Fruit fly (Drosophila melanogaster) whole organism, prepupa: ENCODE results near the gene CG10428.

Experiments used
- CG10631 ChIP-seq: fragments of 200-800 bp; sonication (Bioruptor generic); optimal IDR thresholded peaks from 2 replicates; lab custom pipeline; 2016; ENCODE audit warnings: missing biosample characterization, missing genetic modification characterization
- CG10669 ChIP-seq: fragments of 200-800 bp; sonication (Bioruptor generic); optimal IDR thresholded peaks from 3 replicates; lab custom pipeline; 2018; ENCODE audit warnings: missing biosample characterization, mild to moderate bottlenecking, missing genetic modification characterization, moderate library complexity
- CG11294 ChIP-seq: fragments of 200-800 bp; sonication (Bioruptor generic); IDR thresholded peaks from 2 replicates; pipeline ENCODE4 v1.3.6; 2022; ENCODE audit warnings: missing biosample characterization, missing genetic modification characterization
- CG11762 ChIP-seq: fragments of 200-800 bp; sonication (Bioruptor generic); optimal IDR thresholded peaks from 3 replicates; lab custom pipeline; 2016; ENCODE audit warnings: missing biosample characterization, missing genetic modification characterization; ENCODE audit not compliant: insufficient read depth
- CG11902 ChIP-seq: fragments of 200-800 bp; sonication (Bioruptor generic); optimal IDR thresholded peaks from 3 replicates; lab custom pipeline; 2016; ENCODE audit warnings: missing biosample characterization, missing genetic modification characterization
- CG15336 ChIP-seq: fragments of 200-800 bp; sonication (Bioruptor generic); IDR thresholded peaks from 2 replicates; pipeline ENCODE4 v1.3.6; 2022; ENCODE audit warnings: missing biosample characterization, missing genetic modification characterization
- CG1621 ChIP-seq: fragments of 200-800 bp; sonication (Bioruptor generic); optimal IDR thresholded peaks from 3 replicates; lab custom pipeline; 2018; ENCODE audit warnings: missing biosample characterization, mild to moderate bottlenecking, missing genetic modification characterization
- CG16779 ChIP-seq: fragments of 200-800 bp; sonication (Bioruptor generic); optimal IDR thresholded peaks from 3 replicates; lab custom pipeline; 2017; ENCODE audit warnings: missing biosample characterization, mild to moderate bottlenecking, missing genetic modification characterization
- CG3032 ChIP-seq: fragments of 200-800 bp; optimal IDR thresholded peaks from 2 replicates; lab custom pipeline; 2019; ENCODE audit warnings: missing biosample characterization, mild to moderate bottlenecking, missing genetic modification characterization, moderate library complexity
- CG32006 ChIP-seq: fragments of 200-800 bp; sonication (Bioruptor generic); optimal IDR thresholded peaks from 3 replicates; lab custom pipeline; 2017; ENCODE audit warnings: missing biosample characterization, mild to moderate bottlenecking, missing genetic modification characterization
- CG34406 ChIP-seq: fragments of 200-800 bp; sonication (Bioruptor generic); optimal IDR thresholded peaks from 3 replicates; lab custom pipeline; 2016; ENCODE audit warnings: missing biosample characterization, missing genetic modification characterization
- CG4318 ChIP-seq: fragments of 200-800 bp; sonication (Bioruptor generic); optimal IDR thresholded peaks from 3 replicates; lab custom pipeline; 2017; ENCODE audit warnings: missing biosample characterization, mild to moderate bottlenecking, missing genetic modification characterization
- CG6163 ChIP-seq: fragments of 200-800 bp; sonication (Bioruptor generic); IDR thresholded peaks from 3 replicates; pipeline ENCODE4 v1.3.6; 2022; ENCODE audit warnings: missing biosample characterization, missing genetic modification characterization
- CG6276 ChIP-seq: fragments of 200-800 bp; sonication (Bioruptor generic); optimal IDR thresholded peaks from 2 replicates; lab custom pipeline; 2017; ENCODE audit warnings: missing biosample characterization, mild to moderate bottlenecking, missing genetic modification characterization
- CG6792 ChIP-seq: fragments of 200-800 bp; sonication (Bioruptor generic); optimal IDR thresholded peaks from 3 replicates; lab custom pipeline; 2016; ENCODE audit warnings: missing biosample characterization, missing genetic modification characterization
- CG6808 ChIP-seq: fragments of 200-800 bp; sonication (Bioruptor generic); optimal IDR thresholded peaks from 3 replicates; lab custom pipeline; 2017; ENCODE audit warnings: missing biosample characterization, missing genetic modification characterization, mild to moderate bottlenecking, moderate library complexity, missing genetic modification reagents
- CG6854 ChIP-seq: fragments of 200-800 bp; sonication (Bioruptor generic); optimal IDR thresholded peaks from 2 replicates; lab custom pipeline; 2017; ENCODE audit warnings: missing biosample characterization, mild to moderate bottlenecking, missing genetic modification characterization
- CG7368 ChIP-seq: fragments of 200-800 bp; sonication (Bioruptor generic); optimal IDR thresholded peaks from 3 replicates; lab custom pipeline; 2016; ENCODE audit warnings: missing biosample characterization, missing genetic modification characterization
- CG8319 ChIP-seq: fragments of 200-800 bp; sonication (Bioruptor generic); optimal IDR thresholded peaks from 3 replicates; lab custom pipeline; 2016; ENCODE audit warnings: missing biosample characterization, missing genetic modification characterization
- CG8632 ChIP-seq: fragments of 200-800 bp; sonication (Bioruptor generic); optimal IDR thresholded peaks from 3 replicates; lab custom pipeline; 2016; ENCODE audit warnings: missing biosample characterization, missing genetic modification characterization
- CG9139 ChIP-seq: fragments of 200-800 bp; sonication (Bioruptor generic); optimal IDR thresholded peaks from 3 replicates; lab custom pipeline; 2017; ENCODE audit warnings: missing biosample characterization, mild to moderate bottlenecking, missing genetic modification characterization
- Eip75B ChIP-seq: fragments of 200-800 bp; sonication (Bioruptor generic); optimal IDR thresholded peaks from 3 replicates; lab custom pipeline; 2016; ENCODE audit warnings: missing biosample characterization, missing genetic modification characterization
- Eip78C ChIP-seq: fragments of 200-800 bp; sonication (Bioruptor generic); peaks from one replicate; lab custom pipeline; 2016; ENCODE audit warnings: missing biosample characterization, missing genetic modification characterization
- Ets21C ChIP-seq: fragments of 200-800 bp; sonication (Bioruptor generic); optimal IDR thresholded peaks from 3 replicates; lab custom pipeline; 2016; ENCODE audit warnings: missing biosample characterization, missing genetic modification characterization
- Ets96B ChIP-seq: fragments of 200-800 bp; optimal IDR thresholded peaks from 2 replicates; lab custom pipeline; 2019; ENCODE audit warnings: missing biosample characterization, mild to moderate bottlenecking, missing genetic modification characterization, moderate library complexity
- Gug ChIP-seq: fragments of 200-800 bp; sonication (Bioruptor generic); IDR thresholded peaks from 2 replicates; pipeline ENCODE4 v1.3.6; 2022; ENCODE audit warnings: missing biosample characterization, missing genetic modification characterization
- Hr39 ChIP-seq: fragments of 200-800 bp; sonication (Bioruptor generic); optimal IDR thresholded peaks from 2 replicates; lab custom pipeline; 2016; ENCODE audit warnings: missing biosample characterization, missing genetic modification characterization
- Lpt ChIP-seq: fragments of 200-800 bp; sonication (Bioruptor generic); optimal IDR thresholded peaks from 3 replicates; lab custom pipeline; 2016; ENCODE audit warnings: missing biosample characterization, missing genetic modification characterization
- Met ChIP-seq: fragments of 200-800 bp; sonication (Bioruptor generic); optimal IDR thresholded peaks from 3 replicates; lab custom pipeline; 2016; ENCODE audit warnings: missing biosample characterization, missing genetic modification characterization
- Smox ChIP-seq: fragments of 200-800 bp; sonication (Bioruptor generic); optimal IDR thresholded peaks from 3 replicates; lab custom pipeline; 2016; ENCODE audit warnings: missing biosample characterization, missing genetic modification characterization
- Sox102F ChIP-seq: fragments of 200-800 bp; sonication (Bioruptor generic); optimal IDR thresholded peaks from 2 replicates; lab custom pipeline; 2016; ENCODE audit warnings: missing biosample characterization, mild to moderate bottlenecking, missing genetic modification characterization
- Sox14 ChIP-seq: fragments of 200-800 bp; sonication (Bioruptor generic); optimal IDR thresholded peaks from 3 replicates; lab custom pipeline; 2016; ENCODE audit warnings: missing biosample characterization, missing genetic modification characterization
- Sox15 ChIP-seq: fragments of 200-800 bp; sonication (Bioruptor generic); optimal IDR thresholded peaks from 3 replicates; lab custom pipeline; 2016; ENCODE audit warnings: missing biosample characterization, missing genetic modification characterization
- achi ChIP-seq: fragments of 200-800 bp; sonication (Bioruptor generic); optimal IDR thresholded peaks from 3 replicates; lab custom pipeline; 2016; ENCODE audit warnings: missing biosample characterization, missing genetic modification characterization
- acj6 ChIP-seq: fragments of 200-800 bp; sonication (Bioruptor generic); optimal IDR thresholded peaks from 3 replicates; lab custom pipeline; 2016; ENCODE audit warnings: missing biosample characterization, missing genetic modification characterization
- dac ChIP-seq: fragments of 200-800 bp; sonication (Bioruptor generic); optimal IDR thresholded peaks from 2 replicates; lab custom pipeline; 2017; ENCODE audit warnings: missing biosample characterization, mild to moderate bottlenecking, missing genetic modification characterization
- dsx ChIP-seq: fragments of 200-800 bp; optimal IDR thresholded peaks from 3 replicates; lab custom pipeline; 2019; ENCODE audit warnings: missing biosample characterization, mild to moderate bottlenecking, missing genetic modification characterization, moderate library complexity; ENCODE audit not compliant: poor library complexity, severe bottlenecking
- eg ChIP-seq: fragments of 200-800 bp; sonication (Bioruptor generic); IDR thresholded peaks from 3 replicates; pipeline ENCODE4 v1.3.6; 2022; ENCODE audit warnings: missing biosample characterization, missing genetic modification characterization
- fd85E ChIP-seq: fragments of 200-800 bp; sonication (Bioruptor generic); optimal IDR thresholded peaks from 3 replicates; lab custom pipeline; 2016; ENCODE audit warnings: missing biosample characterization, missing genetic modification characterization
- fkh ChIP-seq: fragments of 200-800 bp; sonication (Bioruptor generic); optimal IDR thresholded peaks from 3 replicates; lab custom pipeline; 2017; ENCODE audit warnings: missing biosample characterization, mild to moderate bottlenecking, missing genetic modification characterization, moderate library complexity
- net ChIP-seq: fragments of 200-800 bp; sonication (Bioruptor generic); optimal IDR thresholded peaks from 3 replicates; lab custom pipeline; 2016; ENCODE audit warnings: missing biosample characterization, missing genetic modification characterization
- pdm3 ChIP-seq: fragments of 200-800 bp; sonication (Bioruptor generic); optimal IDR thresholded peaks from 3 replicates; lab custom pipeline; 2016; ENCODE audit warnings: missing biosample characterization, missing genetic modification characterization
- salr ChIP-seq, 2 experiments: fragments of 200-800 bp; sonication (Bioruptor generic); optimal IDR thresholded peaks; 3 replicates each; lab custom pipeline; 2016 to 2018; ENCODE audit warnings: missing biosample characterization in 2 of 2, missing genetic modification characterization in 2 of 2, mild to moderate bottlenecking in 1 of 2
- spab ChIP-seq: fragments of 200-800 bp; sonication (Bioruptor generic); optimal IDR thresholded peaks from 2 replicates; lab custom pipeline; 2017; ENCODE audit warnings: missing biosample characterization, mild to moderate bottlenecking, missing genetic modification characterization, missing genetic modification reagents
- ss ChIP-seq, 2 experiments: fragments of 200-800 bp; sonication (Bioruptor generic); optimal IDR thresholded peaks; 2 replicates in 1 of 2; 3 replicates in 1 of 2; lab custom pipeline; 2017 to 2018; ENCODE audit warnings: mild to moderate bottlenecking in 2 of 2, missing biosample characterization in 2 of 2, missing genetic modification characterization in 2 of 2, moderate library complexity in 1 of 2
- svp ChIP-seq: fragments of 200-800 bp; sonication (Bioruptor generic); peaks from one replicate; lab custom pipeline; 2016; ENCODE audit warnings: missing biosample characterization, missing genetic modification characterization
- topi ChIP-seq: fragments of 200-800 bp; sonication (Bioruptor generic); optimal IDR thresholded peaks from 3 replicates; lab custom pipeline; 2016; ENCODE audit warnings: missing biosample characterization, missing genetic modification characterization
- vri ChIP-seq: fragments of 200-800 bp; sonication (Bioruptor generic); optimal IDR thresholded peaks from 3 replicates; lab custom pipeline; 2016; ENCODE audit warnings: missing biosample characterization, mild to moderate bottlenecking, missing genetic modification characterization

CG10428 gene

DNA sequence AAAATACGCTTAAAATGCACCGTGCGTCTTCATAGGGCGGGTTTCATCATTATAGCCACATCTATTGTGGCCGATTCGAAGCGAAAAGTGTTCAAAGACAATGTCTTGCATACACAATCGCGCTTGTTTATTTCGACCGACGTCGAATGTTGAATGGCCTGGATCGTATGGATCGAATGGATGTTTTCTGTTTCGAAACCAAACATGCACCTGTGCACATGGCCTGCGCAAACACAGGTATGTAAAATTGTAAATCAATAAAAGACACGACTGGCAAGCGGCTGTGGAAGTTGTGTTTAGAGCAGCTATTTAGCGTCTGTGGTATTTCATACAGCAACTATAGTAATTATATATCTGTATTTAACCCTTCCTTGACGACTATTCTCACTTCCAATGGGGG, 32.8 kb downstream of the CG10428 start:
- TF ChIP-seq CG10631 (no peak), CG8319 (no peak), Gug (GFP tag; lab: Robert Waterston, UW) (no peak), CG11762 (GFP tag; lab: Kevin White, UChicago) (no peak), Sox14 (GFP tag; lab: Kevin White, UChicago) (no peak), vri (GFP tag; lab: Kevin White, UChicago) (no peak), fkh (peak; percentile 1)

DNA sequence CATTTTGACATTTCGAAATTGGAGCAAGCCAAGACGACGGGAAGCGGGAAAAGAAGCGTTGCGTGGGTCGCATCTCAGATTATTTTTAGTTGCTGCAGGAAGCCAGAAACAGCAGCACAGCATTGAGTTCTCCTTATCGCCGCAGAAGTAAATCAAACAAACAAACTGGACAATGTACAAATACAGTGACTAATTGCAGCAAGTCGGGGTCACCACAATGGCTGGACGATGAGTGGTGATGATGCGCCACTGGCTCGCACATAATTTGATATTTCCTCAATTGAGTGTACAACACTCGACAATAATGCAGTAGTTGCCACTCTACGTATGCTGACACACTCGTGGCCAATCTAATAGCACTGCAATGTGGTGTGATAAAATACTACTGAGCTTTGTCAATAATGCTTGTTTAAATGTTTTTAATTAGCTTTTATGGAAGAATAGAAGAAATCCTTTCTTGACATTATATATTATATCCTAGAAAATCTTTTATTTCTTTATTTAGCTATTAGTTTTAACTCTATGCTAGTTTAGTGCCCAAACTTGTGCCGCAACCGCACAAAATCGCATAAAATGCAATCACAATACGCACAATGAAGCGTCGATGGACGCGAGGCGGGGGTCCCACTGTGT, 33.4 kb downstream of the CG10428 start:
- peak; percentile 55 for TF ChIP-seq acj6 (GFP tag; lab: Kevin White, UChicago)
- TF ChIP-seq CG4318, result peak; percentile 71
- peak; percentile 49 for TF ChIP-seq CG8632 (GFP tag; lab: Kevin White, UChicago)
- peak; percentile 89 for TF ChIP-seq CG32006
- peak; percentile 51 for TF ChIP-seq CG34406 (GFP tag; lab: Kevin White, UChicago)
- peak; percentile 63 for TF ChIP-seq dac (GFP tag; lab: Kevin White, UChicago)
- peak; percentile 88 for TF ChIP-seq Eip78C (GFP tag; lab: Kevin White, UChicago)
- TF ChIP-seq CG7368 (GFP tag; lab: Kevin White, UChicago), result peak; percentile 36
- TF ChIP-seq Ets21C, result no peak
- peak; percentile 4 for TF ChIP-seq Hr39 (GFP tag; lab: Kevin White, UChicago)
- TF ChIP-seq ss (GFP tag; optimal IDR thresholded peaks at IDR 0.05; lab: Kevin White, UChicago), result peak; percentile 34 to 57
- TF ChIP-seq CG8319, result peak; percentile 91
- peak; percentile 77 for TF ChIP-seq CG11294
- TF ChIP-seq CG1621 (tag; lab: Kevin White, UChicago), result peak; percentile 54
- TF ChIP-seq Met (GFP tag; lab: Kevin White, UChicago), result peak; percentile 30
- peak; percentile 64 for TF ChIP-seq Ets96B (tag; lab: Kevin White, UChicago)
- TF ChIP-seq CG6163 (GFP tag; lab: Robert Waterston, UW), result peak; percentile 56; the same call in 2 of the 3 replicates
- TF ChIP-seq svp, result peak; percentile 76
- peak; percentile 58 for TF ChIP-seq spab (GFP tag; lab: Kevin White, UChicago)
- TF ChIP-seq salr (GFP tag; optimal IDR thresholded peaks at IDR 0.05; lab: Kevin White, UChicago), result peak in 1 of 2 experiments; percentile 75
- peak; percentile 69 for TF ChIP-seq dsx (GFP tag; lab: Kevin White, UChicago)
- peak; percentile 81 for TF ChIP-seq Gug (GFP tag; lab: Robert Waterston, UW)
- TF ChIP-seq fd85E (GFP tag; lab: Kevin White, UChicago), result no peak
- TF ChIP-seq topi (GFP tag; lab: Kevin White, UChicago), result peak; percentile 8
- TF ChIP-seq Lpt (GFP tag; lab: Kevin White, UChicago), result peak; percentile 84
- peak; percentile 16 for TF ChIP-seq Sox102F (GFP tag; lab: Kevin White, UChicago)
- TF ChIP-seq eg (GFP tag; lab: Robert Waterston, UW), result peak; percentile 87
- peak; percentile 69 for TF ChIP-seq CG3032 (tag; lab: Kevin White, UChicago)
- peak; percentile 65 for TF ChIP-seq Eip75B (GFP tag; lab: Kevin White, UChicago)
- TF ChIP-seq CG10631, result peak; percentile 70
- TF ChIP-seq Sox15 (GFP tag; lab: Kevin White, UChicago), result peak; percentile 10
- no peak for TF ChIP-seq CG9139 (GFP tag; lab: Kevin White, UChicago)
- TF ChIP-seq CG15336, result peak; percentile 93
- TF ChIP-seq fkh, result no peak
- peak; percentile 73 for TF ChIP-seq pdm3 (GFP tag; lab: Kevin White, UChicago)
- TF ChIP-seq net (GFP tag; lab: Kevin White, UChicago), result peak; percentile 72
- peak; percentile 86 for TF ChIP-seq CG6276
- peak; percentile 58 for TF ChIP-seq CG6792 (GFP tag; lab: Kevin White, UChicago)
- peak; percentile 70 for TF ChIP-seq CG6808
- TF ChIP-seq CG10669 (GFP tag; lab: Kevin White, UChicago), result peak; percentile 57
- TF ChIP-seq achi, result peak; percentile 76
- TF ChIP-seq CG11902, result no peak
- peak; percentile 26 for TF ChIP-seq CG11762 (GFP tag; lab: Kevin White, UChicago)
- TF ChIP-seq vri (GFP tag; lab: Kevin White, UChicago), result no peak
- peak; percentile 51 for TF ChIP-seq Sox14 (GFP tag; lab: Kevin White, UChicago)
- no peak for TF ChIP-seq CG6854 (GFP tag; lab: Kevin White, UChicago)
- TF ChIP-seq Smox (GFP tag; lab: Kevin White, UChicago), result peak; percentile 21
- peak; percentile 57 for TF ChIP-seq CG16779 (tag; lab: Kevin White, UChicago)
